Fruit fly (Drosophila melanogaster) whole organism, embryonic: ENCODE data around the gene Pig1.

Experiments used
- Asciz ChIP-seq: fragments of 200-800 bp; sonication (Bioruptor generic); optimal IDR thresholded peaks from 2 replicates; lab custom pipeline; 2017; ENCODE audit warnings: missing biosample characterization, mild to moderate bottlenecking, missing genetic modification characterization, missing genetic modification reagents
- Bgb ChIP-seq: fragments of 200-800 bp; sonication (Bioruptor generic); IDR thresholded peaks from 2 replicates; pipeline ENCODE4 v1.3.6; 2022; ENCODE audit warnings: missing biosample characterization, missing genetic modification characterization; ENCODE audit not compliant: partially characterized antibody
- CG17802 ChIP-seq: fragments of 200-800 bp; sonication (Bioruptor generic); optimal IDR thresholded peaks from 2 replicates; lab custom pipeline; 2018; ENCODE audit warnings: missing biosample characterization, mild to moderate bottlenecking, missing genetic modification characterization, moderate library complexity
- CG3281 ChIP-seq: fragments of 200-800 bp; sonication (Bioruptor generic); optimal IDR thresholded peaks from 3 replicates; lab custom pipeline; 2017; ENCODE audit warnings: missing biosample characterization, mild to moderate bottlenecking, missing genetic modification characterization
- E2f2 ChIP-seq: fragments of 200-800 bp; sonication (Bioruptor generic); IDR thresholded peaks from 2 replicates; pipeline ENCODE4 v1.3.6; 2022; ENCODE audit warnings: missing biosample characterization, missing genetic modification characterization
- dmrt99B ChIP-seq: fragments of 200-800 bp; sonication (Bioruptor generic); optimal IDR thresholded peaks from 2 replicates; lab custom pipeline; 2018; ENCODE audit warnings: missing biosample characterization, mild to moderate bottlenecking, missing genetic modification characterization, moderate library complexity
- unpg ChIP-seq: fragments of 200-800 bp; sonication (Bioruptor generic); optimal IDR thresholded peaks from 3 replicates; lab custom pipeline; 2018; ENCODE audit warnings: missing biosample characterization, mild to moderate bottlenecking, missing genetic modification characterization, moderate library complexity
- zfh1 ChIP-seq: fragments of 200-800 bp; sonication (Bioruptor generic); IDR thresholded peaks from 3 replicates; pipeline ENCODE4 v1.3.6; 2022; ENCODE audit warnings: missing biosample characterization, missing genetic modification characterization

DNA sequence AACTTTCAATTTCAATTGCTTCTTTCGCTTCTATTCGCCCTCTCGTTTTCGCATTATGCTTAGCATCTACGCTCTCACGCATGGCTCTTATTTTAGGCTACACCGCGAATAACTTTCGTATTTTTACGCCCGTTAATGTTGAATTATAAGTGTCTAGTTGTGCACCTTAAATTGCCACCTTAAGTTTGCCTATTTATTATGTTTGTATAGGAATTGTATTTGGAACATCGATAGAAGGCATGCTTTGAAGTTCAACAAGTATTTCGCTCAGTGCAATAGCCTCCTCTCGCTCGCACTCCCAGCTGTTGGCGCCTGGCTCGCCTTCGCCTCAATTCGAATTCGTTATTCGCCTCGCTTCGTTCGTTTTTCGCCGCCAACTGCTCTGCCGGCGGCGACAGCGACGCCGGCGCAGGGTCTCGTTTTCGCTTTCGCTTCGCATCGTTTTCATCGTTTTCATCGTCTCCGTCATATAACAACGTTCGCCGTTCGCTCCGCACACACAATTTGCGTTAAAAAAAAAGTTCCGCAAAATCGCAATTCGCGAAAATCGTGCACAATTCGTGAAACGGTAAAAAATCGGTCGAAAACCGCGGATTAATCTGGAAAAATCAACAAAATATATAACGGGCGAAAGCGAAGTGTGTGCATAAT, 45.9 kb upstream of the Pig1 start:
- TF ChIP-seq E2f2 (GFP tag; lab: Robert Waterston, UW) (peak; percentile 81), Asciz (GFP tag; lab: Kevin White, UChicago) (peak; percentile 94), unpg (GFP tag; lab: Kevin White, UChicago) (peak; percentile 97), Bgb (GFP tag; lab: Robert Waterston, UW) (no peak), CG17802 (tag; lab: Kevin White, UChicago) (peak; percentile 89), zfh1 (GFP tag; lab: Robert Waterston, UW) (peak; percentile 97), dmrt99B (tag; lab: Kevin White, UChicago) (peak; percentile 98), CG3281 (peak; percentile 97)
